Fruit fly (Drosophila melanogaster): ENCODE results near the gene CG42586.

dm6 chr2L:14701495-14701894 is 40.1 kb downstream of the CG42586 start:
- no peak for TF ChIP-seq CTCF (optimal IDR thresholded peaks at IDR 0.05)
- no peak for TF ChIP-seq CG8478 (optimal IDR thresholded peaks at IDR 0.05)

Measured in S2 (cell line).